Worm (Caenorhabditis elegans) whole organism, mixed stage, embryonic: ENCODE data around the gene T26H5.4.

ENCODE experiments used
- ces-1 ChIP-seq: fragments of 150-350 bp; optimal IDR thresholded peaks from 2 replicates; lab custom pipeline; 2014; ENCODE audit warnings: missing biosample characterization, missing genetic modification reagents, missing genetic modification characterization
- elt-1 ChIP-seq: sonication (generic microtip); optimal IDR thresholded peaks from 2 replicates; lab custom pipeline; 2017; ENCODE audit warnings: missing genetic modification characterization, mild to moderate bottlenecking, missing compliant biosample characterization, antibody characterized with exemption, moderate library complexity, borderline replicate concordance; ENCODE audit not compliant: insufficient read depth
- lsy-2 ChIP-seq: fragments of 150-350 bp; optimal IDR thresholded peaks from 2 replicates; lab custom pipeline; 2014; ENCODE audit warnings: missing biosample characterization, missing genetic modification characterization
- mep-1 ChIP-seq: fragments of 150-350 bp; optimal IDR thresholded peaks from 2 replicates; lab custom pipeline; 2017; ENCODE audit warnings: missing biosample characterization, missing genetic modification reagents, missing genetic modification characterization, inconsistent platforms
- nhr-12 ChIP-seq: fragments of 150-350 bp; optimal IDR thresholded peaks from 2 replicates; lab custom pipeline; 2014; ENCODE audit warnings: missing biosample characterization, missing genetic modification characterization
- nhr-2 ChIP-seq: fragments of 150-350 bp; optimal IDR thresholded peaks from 2 replicates; lab custom pipeline; 2014; ENCODE audit warnings: missing biosample characterization, missing genetic modification characterization
- nhr-237 ChIP-seq: fragments of 150-350 bp; optimal IDR thresholded peaks from 2 replicates; lab custom pipeline; 2014; ENCODE audit warnings: missing biosample characterization, missing genetic modification characterization
- nhr-28 ChIP-seq: fragments of 150-350 bp; optimal IDR thresholded peaks from 2 replicates; lab custom pipeline; 2014; ENCODE audit warnings: missing biosample characterization, missing genetic modification characterization
- nhr-76 ChIP-seq: sonication (generic microtip); optimal IDR thresholded peaks from 2 replicates; lab custom pipeline; 2017; ENCODE audit warnings: missing biosample characterization, missing genetic modification characterization
- pha-4 ChIP-seq: fragments of 150-350 bp; optimal IDR thresholded peaks from 2 replicates; lab custom pipeline; 2018; ENCODE audit warnings: missing biosample characterization, missing genetic modification reagents, missing genetic modification characterization
- tbx-8 ChIP-seq: fragments of 200-800 bp; sonication (Bioruptor generic); optimal IDR thresholded peaks from 2 replicates; lab custom pipeline; 2018; ENCODE audit warnings: mild to moderate bottlenecking, missing genetic modification characterization, moderate library complexity, missing compliant biosample characterization
- unc-39 ChIP-seq: fragments of 150-350 bp; optimal IDR thresholded peaks from 2 replicates; lab custom pipeline; 2014; ENCODE audit warnings: missing biosample characterization, missing genetic modification characterization
- ztf-11 ChIP-seq: fragments of 150-350 bp; optimal IDR thresholded peaks from 2 replicates; lab custom pipeline; 2014; ENCODE audit warnings: missing biosample characterization, missing genetic modification characterization

- no peak for TF ChIP-seq elt-1
- TF ChIP-seq mep-1 = no peak
- TF ChIP-seq ces-1 = no peak
- no peak for TF ChIP-seq nhr-76
- no peak for TF ChIP-seq nhr-28 (tag; lab: Kevin White, UChicago)
- no peak for TF ChIP-seq nhr-12 (tag; lab: Kevin White, UChicago)
- TF ChIP-seq nhr-237 (tag; lab: Kevin White, UChicago) = no peak
- no peak for TF ChIP-seq nhr-2 (tag; lab: Kevin White, UChicago)
- TF ChIP-seq tbx-8 (GFP tag; lab: Kevin White, UChicago) = no peak
- TF ChIP-seq ztf-11 (tag; lab: Kevin White, UChicago) = no peak
- TF ChIP-seq lsy-2 (tag; lab: Kevin White, UChicago) = no peak
- TF ChIP-seq pha-4 (tag; lab: Kevin White, UChicago) = no peak
- no peak for TF ChIP-seq unc-39 (tag; lab: Kevin White, UChicago)
Measured at ce11 chrV:15471029-15471428, 22.5 kb upstream of the T26H5.4 start, which contains the start of gene dpf-1.
